Fruit fly (Drosophila melanogaster): ENCODE results near the gene trh.
A peak's percentile ranks its signal among the peaks of the same experiment; 100 is the strongest.

trh gene

DNA sequence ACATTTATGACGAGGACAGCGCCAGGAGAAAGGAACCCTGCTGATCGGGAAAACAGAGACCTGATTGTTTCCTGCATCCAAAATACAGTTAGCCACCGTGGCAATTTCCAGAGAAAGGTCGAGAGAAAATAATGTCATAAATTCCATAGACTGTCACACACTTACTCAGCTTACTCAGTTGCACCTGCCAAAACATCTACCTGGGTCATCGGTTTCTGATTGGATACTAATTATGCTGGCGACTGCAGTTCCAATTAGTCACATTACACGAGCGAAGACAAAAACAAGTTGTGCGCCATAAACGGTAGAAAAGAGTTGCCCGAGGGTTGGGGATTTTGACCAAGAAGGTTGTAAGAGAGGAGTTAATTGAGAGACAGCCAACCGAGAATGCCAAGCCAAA lies 23.9 kb upstream of the trh start:
- TF ChIP-seq zen (tag; optimal IDR thresholded peaks at IDR 0.05) (peak; percentile 23), insv (GFP tag; optimal IDR thresholded peaks at IDR 0.05) (peak in 1 of 2 experiments; percentile 90), sens (GFP tag) (peak; percentile 26), bowl (GFP tag; IDR thresholded peaks at IDR 0.05) (no peak), Elba2 (GFP tag; optimal IDR thresholded peaks at IDR 0.05) (peak; percentile 67), cad (GFP tag; optimal IDR thresholded peaks at IDR 0.05) (peak; percentile 28)

DNA sequence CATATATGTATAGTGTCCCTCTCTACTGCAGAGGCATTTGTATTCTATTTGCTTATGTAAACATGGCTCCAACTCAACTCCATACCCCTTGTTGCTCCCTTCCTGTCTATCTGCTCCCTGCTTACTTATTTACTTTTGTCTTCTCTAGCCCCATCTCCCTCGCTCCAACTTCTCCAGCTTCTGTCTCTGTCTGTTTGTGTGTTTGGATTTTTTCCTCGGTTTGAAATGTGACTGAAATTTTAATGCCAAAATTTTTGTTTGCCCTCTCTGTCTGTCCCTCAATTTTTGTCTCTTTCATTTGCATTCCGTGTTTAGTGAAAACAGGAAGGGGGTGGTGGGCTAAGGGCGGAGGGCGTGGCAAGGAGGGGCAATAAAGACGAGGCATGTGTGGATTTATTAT lies 17.4 kb upstream of the trh start:
- no peak for TF ChIP-seq CG11695 (GFP tag; IDR thresholded peaks at IDR 0.05)
- TF ChIP-seq Blimp-1 (GFP tag; optimal IDR thresholded peaks at IDR 0.05), result peak; percentile 25
- TF ChIP-seq CG17802 (tag; optimal IDR thresholded peaks at IDR 0.05), result no peak
- peak; percentile 69 for TF ChIP-seq Nf-YB (GFP tag; optimal IDR thresholded peaks at IDR 0.05)
- TF ChIP-seq CG31441 (GFP tag; IDR thresholded peaks at IDR 0.05), result no peak
- peak; percentile 80 for TF ChIP-seq Nf-YC (tag; optimal IDR thresholded peaks at IDR 0.05)
- no peak for TF ChIP-seq CG5953 (GFP tag; IDR thresholded peaks at IDR 0.05)
- no peak for TF ChIP-seq CG32767 (GFP tag; IDR thresholded peaks at IDR 0.05)
- TF ChIP-seq CG8388 (GFP tag; optimal IDR thresholded peaks at IDR 0.05), result no peak
- TF ChIP-seq CG10366 (GFP tag; IDR thresholded peaks at IDR 0.05), result no peak
- TF ChIP-seq abd-A (tag; optimal IDR thresholded peaks at IDR 0.05), result peak; percentile 48
- peak; percentile 86; the same call in 1 of the 2 replicates for TF ChIP-seq vvl (GFP tag; IDR thresholded peaks at IDR 0.05)
- no peak for TF ChIP-seq Adf1 (GFP tag; IDR thresholded peaks at IDR 0.05)
- TF ChIP-seq CG18599 (GFP tag; optimal IDR thresholded peaks at IDR 0.05), result no peak
- TF ChIP-seq CG10959 (GFP tag; IDR thresholded peaks at IDR 0.05), result no peak
- TF ChIP-seq Asciz (GFP tag; optimal IDR thresholded peaks at IDR 0.05), result no peak
- no peak for TF ChIP-seq Hr78 (GFP tag; optimal IDR thresholded peaks at IDR 0.05)
- TF ChIP-seq CG3847 (GFP tag; IDR thresholded peaks at IDR 0.05), result no peak
- peak; percentile 64 for TF ChIP-seq sd (tag; optimal IDR thresholded peaks at IDR 0.05)
- TF ChIP-seq CG1832 (GFP tag; optimal IDR thresholded peaks at IDR 0.05), result peak; percentile 52
- no peak for TF ChIP-seq CG17359 (tag; optimal IDR thresholded peaks at IDR 0.05)
- TF ChIP-seq CG33557 (GFP tag; optimal IDR thresholded peaks at IDR 0.05), result no peak
- TF ChIP-seq sqz (GFP tag; optimal IDR thresholded peaks at IDR 0.05), result no peak
- peak; percentile 61 for TF ChIP-seq kni (GFP tag; optimal IDR thresholded peaks at IDR 0.05)
- peak; percentile 71 for TF ChIP-seq crol (GFP tag; IDR thresholded peaks at IDR 0.05)
- no peak for TF ChIP-seq bcd (GFP tag; optimal IDR thresholded peaks at IDR 0.05)
- TF ChIP-seq kah (GFP tag; optimal IDR thresholded peaks at IDR 0.05), result no peak
- TF ChIP-seq Jarid2 (GFP tag; optimal IDR thresholded peaks at IDR 0.05), result no peak
- no peak for TF ChIP-seq CG30020 (tag; optimal IDR thresholded peaks at IDR 0.05)
- TF ChIP-seq CG4820 (GFP tag; optimal IDR thresholded peaks at IDR 0.05), result no peak
- no peak for TF ChIP-seq gro (GFP tag; optimal IDR thresholded peaks at IDR 0.05)
- no peak for TF ChIP-seq CG9817 (tag; optimal IDR thresholded peaks at IDR 0.05)
- no peak for TF ChIP-seq Sry-β (GFP tag; optimal IDR thresholded peaks at IDR 0.05)
- no peak for TF ChIP-seq CG7372 (GFP tag; IDR thresholded peaks at IDR 0.05)
- no peak for TF ChIP-seq CG12769 (tag; optimal IDR thresholded peaks at IDR 0.05)
- TF ChIP-seq gcm2 (GFP tag; optimal IDR thresholded peaks at IDR 0.05), result no peak
- TF ChIP-seq CG15514 (GFP tag; optimal IDR thresholded peaks at IDR 0.05), result no peak
- TF ChIP-seq fru (optimal IDR thresholded peaks at IDR 0.05), result no peak
- no peak for TF ChIP-seq CG43689 (GFP tag; IDR thresholded peaks at IDR 0.05)
